Worm (Caenorhabditis elegans): Measurements from ENCODE around the gene B0310.1.
A peak's percentile ranks its signal among the peaks of the same experiment; 100 is the strongest.

The B0310.1 gene

ce11 chrX:530011-530410, 37.0 kb downstream of the B0310.1 start, which contains the start of gene ugt-46 (continued):
- no peak for TF ChIP-seq rbr-2 (tag; optimal IDR thresholded peaks at IDR 0.05)
- no peak for TF ChIP-seq T20F7.1 (GFP tag; optimal IDR thresholded peaks at IDR 0.05)
- no peak for TF ChIP-seq nhr-111 (GFP tag; optimal IDR thresholded peaks at IDR 0.05)
- no peak for TF ChIP-seq egl-27 (tag; optimal IDR thresholded peaks at IDR 0.05)
- TF ChIP-seq nhr-42 (GFP tag; IDR thresholded peaks at IDR 0.05), result no peak
- peak; percentile 49; the same call in 1 of the 2 replicates for TF ChIP-seq dmd-6 (GFP tag; IDR thresholded peaks at IDR 0.05)
- TF ChIP-seq mxl-3 (GFP tag; optimal IDR thresholded peaks at IDR 0.05), result no peak
- no peak for TF ChIP-seq mes-2 (tag; optimal IDR thresholded peaks at IDR 0.05; ENCODE audit: poor library complexity, severe bottlenecking)
- no peak for TF ChIP-seq daf-16 (GFP tag; optimal IDR thresholded peaks at IDR 0.05)
- peak; percentile 83 for TF ChIP-seq daf-16 (tag; optimal IDR thresholded peaks at IDR 0.05)
- no peak for TF ChIP-seq ztf-11 (tag; optimal IDR thresholded peaks at IDR 0.05)
- no peak for TF ChIP-seq vab-7 (GFP tag; IDR thresholded peaks at IDR 0.05)
- TF ChIP-seq zip-2 (tag; optimal IDR thresholded peaks at IDR 0.05), result no peak
- TF ChIP-seq madf-9 (GFP tag; conservative IDR thresholded peaks at IDR 0.05), result no peak
- TF ChIP-seq F10B5.3 (tag; optimal IDR thresholded peaks at IDR 0.05), result no peak
- TF ChIP-seq nhr-28 (tag; optimal IDR thresholded peaks at IDR 0.05), result peak; percentile 95
- no peak for TF ChIP-seq unc-62 (GFP tag; optimal IDR thresholded peaks at IDR 0.05 in 1 of 2)
- TF ChIP-seq unc-62 (tag; optimal IDR thresholded peaks at IDR 0.05), result no peak

- TF ChIP-seq aha-1 (tag), result peak; percentile 9
- TF ChIP-seq Y48G9A.11 (GFP tag; IDR thresholded peaks at IDR 0.05), result no peak
- no peak for TF ChIP-seq lin-13 (GFP tag; optimal IDR thresholded peaks at IDR 0.05)
Observed at ce11 chrX:530909-531308, 37.9 kb downstream of the B0310.1 start, which contains the start of gene B0310.6. B0310.6 (minus strand) TSS chrX:531009.

ce11 chrX:535728-536127, 42.7 kb downstream of the B0310.1 start, which contains the start of gene F28C10.3:
F28C10.3 (minus strand) TSS chrX:535828.
- TF ChIP-seq tra-1 (GFP tag; IDR thresholded peaks at IDR 0.05), result peak; percentile 70
- peak; percentile 71; the same call in 1 of the 2 replicates for TF ChIP-seq ceh-20 (GFP tag; IDR thresholded peaks at IDR 0.05)
- peak; percentile 84 for TF ChIP-seq hlh-30 (tag; optimal IDR thresholded peaks at IDR 0.05; ENCODE audit: insufficient read depth)
- TF ChIP-seq nhr-11 (tag; optimal IDR thresholded peaks at IDR 0.05), result peak; percentile 80
- TF ChIP-seq lin-1 (GFP tag; IDR thresholded peaks at IDR 0.05), result 0 out of 2 replicates have a peak, but pooled peaks have one; percentile 19
- no peak for TF ChIP-seq pqm-1 (tag; optimal IDR thresholded peaks at IDR 0.05)
- peak; percentile 71 for TF ChIP-seq T26A8.4 (GFP tag; IDR thresholded peaks at IDR 0.05)
- TF ChIP-seq duxl-1 (tag; optimal IDR thresholded peaks at IDR 0.05; ENCODE audit: poor library complexity), result peak; percentile 53
- TF ChIP-seq D1046.2 (GFP tag; IDR thresholded peaks at IDR 0.05), result no peak
- TF ChIP-seq mdt-29 (GFP tag; IDR thresholded peaks at IDR 0.05), result no peak
- no peak for TF ChIP-seq zfp-3 (GFP tag; conservative IDR thresholded peaks at IDR 0.05)
- TF ChIP-seq zag-1 (tag; optimal IDR thresholded peaks at IDR 0.05), result peak; percentile 82
- TF ChIP-seq mep-1 (tag; optimal IDR thresholded peaks at IDR 0.05), result peak; percentile 91
- TF ChIP-seq nhr-77 (tag; optimal IDR thresholded peaks at IDR 0.05), result peak; percentile 38
- TF ChIP-seq hlh-11 (tag; optimal IDR thresholded peaks at IDR 0.05), result peak; percentile 89
- no peak for TF ChIP-seq pha-4 (GFP tag; IDR thresholded peaks at IDR 0.05)
- peak; percentile 14 for TF ChIP-seq pha-4 (tag; optimal IDR thresholded peaks at IDR 0.05)
- TF ChIP-seq F37D6.2 (tag; optimal IDR thresholded peaks at IDR 0.05), result peak; percentile 45
- peak; percentile 63 for TF ChIP-seq nhr-6 (tag; optimal IDR thresholded peaks at IDR 0.05)
- TF ChIP-seq nhr-28 (tag; optimal IDR thresholded peaks at IDR 0.05), result peak; percentile 88
- TF ChIP-seq nhr-10 (tag; optimal IDR thresholded peaks at IDR 0.05), result peak; percentile 37
- TF ChIP-seq nhr-42 (GFP tag; IDR thresholded peaks at IDR 0.05), result no peak
- peak; percentile 89 for TF ChIP-seq hmg-1.1 (GFP tag; IDR thresholded peaks at IDR 0.05)
- TF ChIP-seq hif-1 (tag; optimal IDR thresholded peaks at IDR 0.05), result peak in 1 of 2 experiments; percentile 58
- TF ChIP-seq fkh-10 (GFP tag; optimal IDR thresholded peaks at IDR 0.05), result peak; percentile 25
- peak; percentile 78 for TF ChIP-seq mxl-3 (GFP tag; optimal IDR thresholded peaks at IDR 0.05)
- peak; percentile 58 for TF ChIP-seq lin-13 (GFP tag; optimal IDR thresholded peaks at IDR 0.05)
- TF ChIP-seq nhr-48 (tag; optimal IDR thresholded peaks at IDR 0.05), result peak; percentile 99
- TF ChIP-seq mes-2 (tag; optimal IDR thresholded peaks at IDR 0.05; ENCODE audit: poor library complexity, severe bottlenecking), result peak; percentile 81
- TF ChIP-seq madf-9 (GFP tag; conservative IDR thresholded peaks at IDR 0.05), result no peak
- TF ChIP-seq lsy-2 (tag; optimal IDR thresholded peaks at IDR 0.05), result peak in 1 of 2 experiments; percentile 74
- TF ChIP-seq unc-62 (GFP tag; optimal IDR thresholded peaks at IDR 0.05 in 1 of 2), result peak in 1 of 2 experiments; percentile 94
- no peak for TF ChIP-seq unc-62 (tag; optimal IDR thresholded peaks at IDR 0.05)
- peak; percentile 96 for TF ChIP-seq aha-1 (tag)
- TF ChIP-seq nhr-102 (tag; optimal IDR thresholded peaks at IDR 0.05), result no peak
